Worm (Caenorhabditis elegans) whole organism, L1 larva: ENCODE data around the gene F54C8.1.

Experiments
- Y116A8C.19 ChIP-seq: sonication (generic microtip); optimal IDR thresholded peaks from 2 replicates; lab custom pipeline; 2016; ENCODE audit warnings: missing compliant biosample characterization, missing genetic modification characterization, borderline replicate concordance
- aly-2 ChIP-seq: fragments of 150-350 bp; optimal IDR thresholded peaks from 2 replicates; lab custom pipeline; 2014; ENCODE audit warnings: missing biosample characterization, missing genetic modification characterization
- ceh-82 ChIP-seq, 3 experiments: fragments of 150-350 bp in 1 of 3; sonication (generic microtip) in 2 of 3; optimal IDR thresholded peaks; 2 replicates each; lab custom pipeline; 2014 to 2017; ENCODE audit warnings: missing biosample characterization in 3 of 3, missing genetic modification characterization in 3 of 3
- fos-1 ChIP-seq: fragments of 150-350 bp; optimal IDR thresholded peaks from 2 replicates; lab custom pipeline; 2014; ENCODE audit warnings: missing biosample characterization, missing genetic modification characterization
- irx-1 ChIP-seq: sonication (generic microtip); optimal IDR thresholded peaks from 2 replicates; lab custom pipeline; 2016; ENCODE audit warnings: missing genetic modification characterization, missing compliant biosample characterization
- lin-13 ChIP-seq: fragments of 150-350 bp; optimal IDR thresholded peaks from 2 replicates; lab custom pipeline; 2014; ENCODE audit warnings: missing biosample characterization, missing genetic modification reagents, missing genetic modification characterization
- nhr-237 ChIP-seq: fragments of 150-350 bp; optimal IDR thresholded peaks from 2 replicates; lab custom pipeline; 2014; ENCODE audit warnings: missing biosample characterization, missing genetic modification characterization

- TF ChIP-seq irx-1 (tag; lab: Kevin White, UChicago) (no peak), ceh-82 (tag; optimal IDR thresholded peaks at IDR 0.05; lab: Kevin White, UChicago) (no peak), aly-2 (tag; lab: Kevin White, UChicago) (no peak), lin-13 (no peak), fos-1 (tag; lab: Kevin White, UChicago) (no peak), Y116A8C.19 (tag; lab: Kevin White, UChicago) (no peak), nhr-237 (no peak)
Observed at ce11 chrIII:9489798-9490197, 50.3 kb downstream of the F54C8.1 start.
